Worm (Caenorhabditis elegans) whole organism, L4 larva: ENCODE measurements around the gene Y43B11AR.1.

Experiments used
- D1046.2 ChIP-seq: fragments of 200-800 bp; sonication (Bioruptor generic); IDR thresholded peaks from 2 replicates; pipeline ENCODE4 v1.3.6; 2022; ENCODE audit warnings: missing genetic modification characterization, missing compliant biosample characterization
- F10B5.3 ChIP-seq: sonication (generic microtip); optimal IDR thresholded peaks from 2 replicates; lab custom pipeline; 2016; ENCODE audit warnings: mild to moderate bottlenecking, missing genetic modification characterization, missing compliant biosample characterization
- F26F4.8 ChIP-seq: fragments of 200-800 bp; sonication (Bioruptor generic); conservative IDR thresholded peaks from 2 replicates; pipeline ENCODE4 v1.3.6; 2022; ENCODE audit warnings: missing genetic modification characterization, missing compliant biosample characterization
- F37D6.2 ChIP-seq: sonication (generic microtip); optimal IDR thresholded peaks from 2 replicates; lab custom pipeline; 2016; ENCODE audit warnings: mild to moderate bottlenecking, missing genetic modification characterization, missing compliant biosample characterization
- F49E8.2 ChIP-seq: sonication (generic microtip); optimal IDR thresholded peaks from 2 replicates; lab custom pipeline; 2016; ENCODE audit warnings: missing compliant biosample characterization, mild to moderate bottlenecking, missing genetic modification characterization, borderline replicate concordance
- R02D3.7 ChIP-seq: fragments of 150-350 bp; sonication (generic microtip); optimal IDR thresholded peaks from 3 replicates; lab custom pipeline; 2014; ENCODE audit warnings: missing biosample characterization, missing genetic modification characterization
- T20F7.1 ChIP-seq: fragments of 200-800 bp; sonication (Bioruptor generic); optimal IDR thresholded peaks from 2 replicates; lab custom pipeline; 2018; ENCODE audit warnings: mild to moderate bottlenecking, missing genetic modification characterization, missing compliant biosample characterization
- Y105C5A.15 ChIP-seq: fragments of 200-800 bp; sonication (Bioruptor generic); IDR thresholded peaks from 2 replicates; pipeline ENCODE4 v1.3.6; 2022; ENCODE audit warnings: missing genetic modification characterization, missing compliant biosample characterization
- Y48G9A.11 ChIP-seq: fragments of 200-800 bp; sonication (Bioruptor generic); IDR thresholded peaks from 2 replicates; pipeline ENCODE4 v1.3.6; 2022; ENCODE audit warnings: missing genetic modification reagents, missing genetic modification characterization, missing compliant biosample characterization
- ZK337.2 ChIP-seq: fragments of 200-800 bp; sonication (Bioruptor generic); IDR thresholded peaks from 2 replicates; pipeline ENCODE4 v1.3.6; 2022; ENCODE audit warnings: missing genetic modification reagents, missing genetic modification characterization, missing compliant biosample characterization
- arid-1 ChIP-seq: fragments of 200-800 bp; sonication (Bioruptor generic); conservative IDR thresholded peaks from 2 replicates; pipeline ENCODE4 v1.3.6; 2022; ENCODE audit warnings: missing genetic modification reagents, missing genetic modification characterization, missing compliant biosample characterization
- attf-4 ChIP-seq: sonication (generic microtip); optimal IDR thresholded peaks from 3 replicates; lab custom pipeline; 2017; ENCODE audit warnings: missing biosample characterization, missing genetic modification characterization
- ceh-20 ChIP-seq: fragments of 200-800 bp; sonication (Bioruptor generic); IDR thresholded peaks from 2 replicates; pipeline ENCODE4 v1.3.6; 2022; ENCODE audit warnings: missing genetic modification reagents, missing genetic modification characterization, missing compliant biosample characterization
- ceh-28 ChIP-seq: fragments of 150-350 bp; optimal IDR thresholded peaks from 2 replicates; lab custom pipeline; 2014; ENCODE audit warnings: missing biosample characterization, missing genetic modification reagents, missing genetic modification characterization
- ceh-44 ChIP-seq: fragments of 200-800 bp; sonication (Bioruptor generic); IDR thresholded peaks from 2 replicates; pipeline ENCODE4 v1.3.6; 2022; ENCODE audit warnings: missing genetic modification reagents, missing genetic modification characterization, missing compliant biosample characterization
- ceh-82 ChIP-seq: sonication (generic microtip); optimal IDR thresholded peaks from 2 replicates; lab custom pipeline; 2017; ENCODE audit warnings: missing biosample characterization, missing genetic modification characterization
- ces-1 ChIP-seq: fragments of 150-350 bp; sonication (generic microtip); optimal IDR thresholded peaks from 4 replicates; lab custom pipeline; 2014; ENCODE audit warnings: missing biosample characterization, missing genetic modification reagents, missing genetic modification characterization
- cey-2 ChIP-seq: sonication (generic microtip); optimal IDR thresholded peaks from 3 replicates; lab custom pipeline; 2017; ENCODE audit warnings: missing genetic modification characterization, mild to moderate bottlenecking, missing compliant biosample characterization, antibody characterized with exemption, borderline replicate concordance; ENCODE audit not compliant: insufficient read depth
- ctbp-1 ChIP-seq: fragments of 200-800 bp; sonication (Bioruptor generic); IDR thresholded peaks from 2 replicates; pipeline ENCODE4 v1.3.6; 2022; ENCODE audit warnings: missing genetic modification reagents, missing genetic modification characterization, missing compliant biosample characterization
- daf-12 ChIP-seq: fragments of 150-350 bp; optimal IDR thresholded peaks from 2 replicates; lab custom pipeline; 2014; ENCODE audit warnings: missing biosample characterization, missing genetic modification reagents, missing genetic modification characterization
- daf-16 ChIP-seq, 3 experiments: sonication (generic microtip); optimal IDR thresholded peaks; 2 replicates each; lab custom pipeline; 2016 to 2017; ENCODE audit warnings: missing genetic modification characterization in 3 of 3, missing genetic modification reagents in 3 of 3, mild to moderate bottlenecking in 2 of 3, missing compliant biosample characterization in 2 of 3, missing biosample characterization in 1 of 3, moderate library complexity in 1 of 3
- dmd-6 ChIP-seq: fragments of 200-800 bp; sonication (Bioruptor generic); IDR thresholded peaks from 2 replicates; pipeline ENCODE4 v1.3.6; 2022; ENCODE audit warnings: missing genetic modification reagents, missing genetic modification characterization, missing compliant biosample characterization
- fos-1 ChIP-seq: fragments of 150-350 bp; optimal IDR thresholded peaks from 2 replicates; lab custom pipeline; 2014; ENCODE audit warnings: missing biosample characterization, missing genetic modification characterization
- hif-1 ChIP-seq, 2 experiments: sonication (generic microtip); optimal IDR thresholded peaks; 2 replicates each; lab custom pipeline; 2016 to 2017; ENCODE audit warnings: missing compliant biosample characterization in 2 of 2, missing genetic modification characterization in 2 of 2, missing genetic modification reagents in 2 of 2, missing genotype in 2 of 2, mild to moderate bottlenecking in 1 of 2
- hmg-1.1 ChIP-seq: fragments of 200-800 bp; sonication (Bioruptor generic); IDR thresholded peaks from 2 replicates; pipeline ENCODE4 v1.3.6; 2022; ENCODE audit warnings: missing genetic modification reagents, missing genetic modification characterization, missing compliant biosample characterization
- lin-39 ChIP-seq: fragments of 150-350 bp; optimal IDR thresholded peaks from 2 replicates; lab custom pipeline; 2014; ENCODE audit warnings: missing biosample characterization, missing genetic modification reagents, missing genetic modification characterization
- lsy-2 ChIP-seq, 2 experiments: fragments of 150-350 bp in 1 of 2; sonication (generic microtip) in 1 of 2; optimal IDR thresholded peaks; 2 replicates each; lab custom pipeline; 2014 to 2017; ENCODE audit warnings: missing biosample characterization in 2 of 2, missing genetic modification characterization in 2 of 2
- madf-5 ChIP-seq, 2 experiments: fragments of 200-800 bp; sonication (Bioruptor generic); IDR thresholded peaks; 2 replicates each; pipeline ENCODE4 v1.3.6; 2022; ENCODE audit warnings: missing compliant biosample characterization in 2 of 2, missing genetic modification characterization in 2 of 2
- mdt-29 ChIP-seq: fragments of 200-800 bp; sonication (Bioruptor generic); IDR thresholded peaks from 2 replicates; pipeline ENCODE4 v1.3.6; 2022; ENCODE audit warnings: missing genetic modification reagents, missing genetic modification characterization, missing compliant biosample characterization
- mep-1 ChIP-seq: fragments of 150-350 bp; sonication (generic microtip); optimal IDR thresholded peaks from 3 replicates; lab custom pipeline; 2014; ENCODE audit warnings: missing biosample characterization, missing genetic modification characterization
- nhr-10 ChIP-seq: fragments of 150-350 bp; optimal IDR thresholded peaks from 2 replicates; lab custom pipeline; 2014; ENCODE audit warnings: missing biosample characterization, missing genetic modification characterization
- nhr-11 ChIP-seq: fragments of 150-350 bp; optimal IDR thresholded peaks from 2 replicates; lab custom pipeline; 2014; ENCODE audit warnings: missing biosample characterization, missing genetic modification characterization
- nhr-111 ChIP-seq: fragments of 200-800 bp; sonication (Bioruptor generic); optimal IDR thresholded peaks from 2 replicates; lab custom pipeline; 2018; ENCODE audit warnings: mild to moderate bottlenecking, missing genetic modification characterization, missing compliant biosample characterization
- nhr-237 ChIP-seq: sonication (generic microtip); optimal IDR thresholded peaks from 2 replicates; lab custom pipeline; 2017; ENCODE audit warnings: missing biosample characterization, missing genetic modification characterization
- nhr-41 ChIP-seq: fragments of 200-800 bp; sonication (Bioruptor generic); IDR thresholded peaks from 2 replicates; pipeline ENCODE4 v1.3.6; 2022; ENCODE audit warnings: missing genetic modification reagents, missing genetic modification characterization, missing compliant biosample characterization
- nhr-76 ChIP-seq: fragments of 150-350 bp; optimal IDR thresholded peaks from 2 replicates; lab custom pipeline; 2014; ENCODE audit warnings: missing biosample characterization, missing genetic modification characterization
- nhr-77 ChIP-seq: fragments of 150-350 bp; optimal IDR thresholded peaks from 2 replicates; lab custom pipeline; 2014; ENCODE audit warnings: missing biosample characterization, missing genetic modification characterization
- pqm-1 ChIP-seq: sonication (generic microtip); optimal IDR thresholded peaks from 2 replicates; lab custom pipeline; 2017; ENCODE audit warnings: missing biosample characterization, missing genetic modification characterization
- rbr-2 ChIP-seq: sonication (generic microtip); optimal IDR thresholded peaks from 2 replicates; lab custom pipeline; 2016; ENCODE audit warnings: missing genotype, missing genetic modification characterization, missing compliant biosample characterization
- saeg-2 ChIP-seq: fragments of 200-800 bp; sonication (Bioruptor generic); IDR thresholded peaks from 2 replicates; pipeline ENCODE4 v1.3.6; 2022; ENCODE audit warnings: missing genetic modification reagents, missing genetic modification characterization, missing compliant biosample characterization
- sdz-12 ChIP-seq: fragments of 200-800 bp; sonication (Bioruptor generic); optimal IDR thresholded peaks from 2 replicates; lab custom pipeline; 2018; ENCODE audit warnings: mild to moderate bottlenecking, missing genetic modification characterization, missing compliant biosample characterization
- skn-1 ChIP-seq: fragments of 150-350 bp; optimal IDR thresholded peaks from 2 replicates; lab custom pipeline; 2014; ENCODE audit warnings: missing biosample characterization, missing genetic modification characterization
- snpc-1.2 ChIP-seq: fragments of 200-800 bp; sonication (Bioruptor generic); IDR thresholded peaks from 2 replicates; pipeline ENCODE4 v1.3.6; 2022; ENCODE audit warnings: missing genetic modification reagents, missing genetic modification characterization, missing compliant biosample characterization
- snpc-4 ChIP-seq: fragments of 150-350 bp; optimal IDR thresholded peaks from 2 replicates; lab custom pipeline; 2014; ENCODE audit warnings: missing biosample characterization, missing genetic modification characterization
- spr-1 ChIP-seq: sonication (generic microtip); optimal IDR thresholded peaks from 2 replicates; lab custom pipeline; 2016; ENCODE audit warnings: mild to moderate bottlenecking, missing genetic modification characterization, missing compliant biosample characterization
- spr-3 ChIP-seq: fragments of 200-800 bp; sonication (Bioruptor generic); optimal IDR thresholded peaks from 2 replicates; lab custom pipeline; 2018; ENCODE audit warnings: mild to moderate bottlenecking, missing genetic modification characterization, missing compliant biosample characterization
- tra-1 ChIP-seq: fragments of 200-800 bp; sonication (Bioruptor generic); IDR thresholded peaks from 2 replicates; pipeline ENCODE4 v1.3.6; 2022; ENCODE audit warnings: missing genetic modification reagents, missing genetic modification characterization, missing compliant biosample characterization
- zag-1 ChIP-seq: fragments of 150-350 bp; optimal IDR thresholded peaks from 2 replicates; lab custom pipeline; 2014; ENCODE audit warnings: missing biosample characterization, missing genetic modification characterization
- zfp-2 ChIP-seq: sonication (generic microtip); optimal IDR thresholded peaks from 2 replicates; lab custom pipeline; 2016; ENCODE audit warnings: mild to moderate bottlenecking, missing genetic modification characterization, missing compliant biosample characterization
- zfp-3 ChIP-seq: fragments of 200-800 bp; sonication (Bioruptor generic); conservative IDR thresholded peaks from 2 replicates; pipeline ENCODE4 v1.3.6; 2022; ENCODE audit warnings: missing genetic modification reagents, missing genetic modification characterization, missing compliant biosample characterization
- zip-11 ChIP-seq: fragments of 200-800 bp; sonication (Bioruptor generic); IDR thresholded peaks from 2 replicates; pipeline ENCODE4 v1.3.6; 2022; ENCODE audit warnings: missing genetic modification characterization, missing compliant biosample characterization
- ztf-11 ChIP-seq: fragments of 150-350 bp; optimal IDR thresholded peaks from 2 replicates; lab custom pipeline; 2014; ENCODE audit warnings: missing biosample characterization, missing genetic modification characterization

Y43B11AR.1 gene

DNA sequence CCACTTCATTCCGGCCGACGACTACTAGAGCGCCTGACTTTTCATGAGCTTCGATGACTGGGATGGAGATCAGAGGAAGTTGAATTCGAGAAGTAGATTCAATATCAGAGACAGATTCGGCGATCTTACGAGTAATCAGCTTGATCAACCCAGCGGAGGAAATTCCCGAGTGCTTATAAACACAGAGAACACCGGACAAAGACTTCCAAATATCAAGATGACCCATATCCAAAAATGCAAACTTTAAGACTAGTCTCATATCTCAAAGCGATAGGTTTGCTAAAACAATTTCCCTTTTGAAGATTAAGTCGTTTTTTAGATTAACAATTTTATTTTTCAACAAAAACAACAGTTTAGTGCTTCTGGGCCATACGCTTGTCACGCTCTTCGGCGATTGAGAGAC is 2.1 kb downstream of the Y43B11AR.1 start, which contains the start of gene Y43B11AR.3 (continued):
- TF ChIP-seq ctbp-1 (peak; percentile 75), zag-1 (tag; lab: Kevin White, UChicago) (no peak), nhr-11 (no peak), arid-1 (peak; percentile 75), ZK337.2 (GFP tag; lab: Robert Waterston, UW) (no peak), nhr-77 (tag; lab: Kevin White, UChicago) (no peak), ceh-44 (0 out of 2 replicates have a peak, but pooled peaks have one; percentile 19), hif-1 (tag; optimal IDR thresholded peaks at IDR 0.05; lab: Kevin White, UChicago) (no peak), hmg-1.1 (GFP tag; lab: Robert Waterston, UW) (no peak), F37D6.2 (tag; lab: Kevin White, UChicago) (no peak), nhr-10 (tag; lab: Kevin White, UChicago) (no peak), nhr-76 (no peak), cey-2 (no peak), lin-39 (tag; lab: Kevin White, UChicago) (no peak), F10B5.3 (no peak), nhr-111 (no peak), saeg-2 (GFP tag; lab: Robert Waterston, UW) (no peak), F26F4.8 (GFP tag; lab: Robert Waterston, UW) (peak; percentile 35; the same call in 1 of the 2 replicates), spr-1 (peak; percentile 32), attf-4 (tag; lab: Kevin White, UChicago) (no peak), zfp-3 (peak; percentile 24; the same call in 1 of the 2 replicates), madf-5 (GFP tag; IDR thresholded peaks at IDR 0.05; lab: Robert Waterston, UW) (peak in 1 of 2 experiments; percentile 89; a peak in 2 of 4 replicates), ztf-11 (tag; lab: Kevin White, UChicago) (no peak), lsy-2 (tag; optimal IDR thresholded peaks at IDR 0.05; lab: Kevin White, UChicago) (no peak), mep-1 (tag; lab: Kevin White, UChicago) (no peak), rbr-2 (tag; lab: Kevin White, UChicago) (no peak), nhr-237 (tag; lab: Kevin White, UChicago) (no peak), dmd-6 (GFP tag; lab: Robert Waterston, UW) (no peak), daf-12 (tag; lab: Kevin White, UChicago) (no peak), spr-3 (peak; percentile 49), fos-1 (tag; lab: Kevin White, UChicago) (no peak), F49E8.2 (peak; percentile 95), ces-1 (GFP tag; lab: Kevin White, UChicago) (no peak), sdz-12 (GFP tag; lab: Kevin White, UChicago) (no peak), mdt-29 (GFP tag; lab: Robert Waterston, UW) (peak; percentile 66; the same call in 1 of the 2 replicates), T20F7.1 (GFP tag; lab: Kevin White, UChicago) (no peak), zfp-2 (no peak), R02D3.7 (tag; lab: Kevin White, UChicago) (no peak), nhr-41 (GFP tag; lab: Robert Waterston, UW) (no peak), skn-1 (tag; lab: Kevin White, UChicago) (no peak), Y105C5A.15 (GFP tag; lab: Robert Waterston, UW) (peak; percentile 64; the same call in 1 of the 2 replicates), Y48G9A.11 (GFP tag; lab: Robert Waterston, UW) (peak; percentile 85; the same call in 1 of the 2 replicates), zip-11 (GFP tag; lab: Robert Waterston, UW) (no peak), ceh-82 (tag; lab: Kevin White, UChicago) (no peak), ceh-28 (no peak), daf-16 (GFP tag; optimal IDR thresholded peaks at IDR 0.05; lab: Kevin White, UChicago) (no peak), daf-16 (tag; optimal IDR thresholded peaks at IDR 0.05; lab: Kevin White, UChicago) (no peak), D1046.2 (GFP tag; lab: Robert Waterston, UW) (no peak), tra-1 (GFP tag; lab: Robert Waterston, UW) (peak; percentile 79; the same call in 1 of the 2 replicates), ceh-20 (GFP tag; lab: Robert Waterston, UW) (no peak), snpc-4 (tag; lab: Kevin White, UChicago) (no peak), pqm-1 (tag; lab: Kevin White, UChicago) (no peak), snpc-1.2 (peak; percentile 94)
